Worm (Caenorhabditis elegans): ENCODE measurements around the gene lim-6.

DNA sequence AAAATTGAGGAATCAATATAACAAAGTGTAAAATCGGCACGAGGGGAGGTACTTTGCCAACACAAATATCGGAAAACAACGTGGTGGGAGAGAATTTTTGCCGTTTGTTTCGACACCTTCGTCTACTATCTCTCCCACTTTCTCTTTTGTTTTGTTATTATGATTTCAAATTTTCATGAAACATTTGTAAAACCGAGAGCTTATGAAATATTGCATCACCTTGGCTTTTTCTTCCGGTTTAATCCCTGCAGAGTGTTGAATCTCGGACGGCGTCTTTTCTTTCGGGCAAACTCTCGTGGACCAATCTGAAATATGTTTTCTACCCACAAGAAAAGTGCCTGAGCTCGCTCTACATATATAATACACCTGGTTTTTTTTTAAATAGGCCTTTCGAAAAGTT, 27.9 kb upstream of the lim-6 start:
- TF ChIP-seq snpc-4 (tag; optimal IDR thresholded peaks at IDR 0.05) (no peak), nhr-12 (tag; optimal IDR thresholded peaks at IDR 0.05) (no peak), C16A3.4 (tag; optimal IDR thresholded peaks at IDR 0.05) (no peak), nhr-237 (tag; optimal IDR thresholded peaks at IDR 0.05) (no peak)

All from whole organism, L1 larva.